Fruit fly (Drosophila melanogaster) whole organism: Measurements from ENCODE around the gene Usp10.
A peak's percentile ranks its signal among the peaks of the same experiment; 100 is the strongest.

Source experiments
- CG8478 ChIP-seq: fragments of >200 bp; optimal IDR thresholded peaks from 2 replicates; lab custom pipeline; 2018; ENCODE audit warnings: inconsistent platforms
- Dll ChIP-seq: fragments of >200 bp; optimal IDR thresholded peaks from 2 replicates; lab custom pipeline; 2017
- EcR ChIP-seq, 2 experiments: fragments of >200 bp; optimal IDR thresholded peaks; 2 replicates each; lab custom pipeline; 2017; ENCODE audit warnings: missing biosample characterization in 2 of 2, missing genetic modification characterization in 2 of 2, missing genetic modification reagents in 2 of 2
- pan ChIP-seq: fragments of >200 bp; optimal IDR thresholded peaks from 2 replicates; lab custom pipeline; 2017
- psq ChIP-seq: fragments of >200 bp; optimal IDR thresholded peaks from 2 replicates; lab custom pipeline; 2017
- usp ChIP-seq: fragments of >200 bp; optimal IDR thresholded peaks from 2 replicates; lab custom pipeline; 2017; ENCODE audit warnings: missing biosample characterization, missing genetic modification characterization, mixed read lengths

The Usp10 gene

dm6 chr3L:882236-882891 is 10.7 kb downstream of the Usp10 start:
- no peak for TF ChIP-seq usp (GFP tag; lab: Kevin White, UChicago)
- TF ChIP-seq psq (lab: Kevin White, UChicago), result no peak
- TF ChIP-seq CG8478, result no peak
- no peak for TF ChIP-seq pan (lab: Kevin White, UChicago)
- TF ChIP-seq Dll, result no peak
- TF ChIP-seq EcR (GFP tag; optimal IDR thresholded peaks at IDR 0.05; lab: Kevin White, UChicago), result no peak

dm6 chr3L:882892-883255 is 11.2 kb downstream of the Usp10 start:
- no peak for TF ChIP-seq EcR (GFP tag; optimal IDR thresholded peaks at IDR 0.05; lab: Kevin White, UChicago)
- no peak for TF ChIP-seq CG8478
- TF ChIP-seq Dll, result no peak
- no peak for TF ChIP-seq usp (GFP tag; lab: Kevin White, UChicago)
- no peak for TF ChIP-seq psq (lab: Kevin White, UChicago)
- TF ChIP-seq pan (lab: Kevin White, UChicago), result no peak

DNA sequence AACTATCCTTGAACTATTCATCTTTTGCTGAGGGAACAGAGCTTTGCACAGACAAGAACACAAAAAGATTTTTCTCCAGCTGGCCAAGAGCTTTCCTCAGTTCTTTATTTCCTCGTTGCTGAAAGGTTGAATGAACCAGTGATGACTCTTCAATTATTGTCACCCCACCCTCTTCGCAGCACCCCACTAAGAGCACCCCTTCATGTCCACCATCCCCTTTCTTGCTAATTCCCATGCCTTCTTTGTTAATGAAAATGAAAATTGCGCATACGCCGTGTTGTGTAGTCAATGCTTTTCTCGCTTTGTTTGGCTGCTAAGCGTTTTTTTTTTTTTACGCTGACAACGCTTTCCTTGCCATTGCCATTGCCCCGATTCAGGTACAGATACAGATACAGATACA is 12.1 kb downstream of the Usp10 start:
- TF ChIP-seq EcR (GFP tag; optimal IDR thresholded peaks at IDR 0.05; lab: Kevin White, UChicago) (no peak), Dll (no peak), CG8478 (no peak)

dm6 chr3L:884239-884638 is 12.5 kb downstream of the Usp10 start:
- TF ChIP-seq pan (lab: Kevin White, UChicago), result no peak
- no peak for TF ChIP-seq Dll
- TF ChIP-seq psq (lab: Kevin White, UChicago), result no peak
- no peak for TF ChIP-seq EcR (GFP tag; optimal IDR thresholded peaks at IDR 0.05; lab: Kevin White, UChicago)
- no peak for TF ChIP-seq usp (GFP tag; lab: Kevin White, UChicago)
- TF ChIP-seq CG8478, result no peak

DNA sequence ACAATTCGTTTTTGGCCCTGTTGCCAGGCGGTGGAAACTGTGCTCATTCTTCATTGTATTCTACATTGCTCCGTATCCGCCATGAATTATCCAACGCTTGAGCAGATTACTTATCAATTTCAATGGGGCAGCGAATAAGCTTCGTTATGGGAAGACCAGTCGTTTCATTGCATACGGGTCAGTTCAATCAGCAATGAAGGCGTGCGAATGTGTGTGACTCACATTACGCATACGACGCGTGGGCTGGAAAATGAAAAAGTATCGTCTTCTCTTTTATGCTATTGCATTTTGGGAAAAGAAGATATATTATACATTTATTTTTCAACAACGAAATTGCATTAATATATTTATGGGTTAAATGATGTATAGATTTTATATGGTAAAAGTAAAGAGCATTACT is 13.3 kb downstream of the Usp10 start:
- no peak for TF ChIP-seq psq (lab: Kevin White, UChicago)
- TF ChIP-seq pan (lab: Kevin White, UChicago), result no peak

DNA sequence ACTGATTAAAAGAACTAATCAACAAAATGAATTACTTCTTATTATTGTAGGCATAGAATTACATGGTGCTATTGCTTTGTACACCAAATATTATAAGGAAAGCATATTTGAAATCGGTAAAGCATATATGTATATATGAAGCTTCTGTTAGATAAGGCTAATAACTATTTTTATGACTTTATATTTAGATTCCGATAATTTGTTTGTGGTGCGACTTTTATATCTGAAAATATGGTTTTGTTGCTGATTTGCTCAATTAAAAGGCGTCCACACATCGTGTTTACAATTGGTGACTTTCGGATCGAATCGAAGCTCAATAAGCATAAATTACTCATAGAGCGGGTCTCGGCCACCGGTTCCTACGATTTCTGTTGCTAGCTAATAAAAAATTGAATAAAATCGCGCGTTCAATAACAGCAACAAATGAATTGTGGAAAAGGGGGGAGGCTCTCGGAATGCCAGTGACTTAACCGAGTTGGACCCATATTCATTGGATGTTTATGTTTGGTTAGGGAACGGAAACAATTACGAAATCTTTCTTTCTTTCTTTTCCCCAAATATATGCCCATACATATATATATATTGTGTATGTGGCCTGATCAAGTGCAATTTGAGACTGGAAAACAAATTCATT is 14.0 kb downstream of the Usp10 start:
- no peak for TF ChIP-seq pan (lab: Kevin White, UChicago)
- no peak for TF ChIP-seq psq (lab: Kevin White, UChicago)
- no peak for TF ChIP-seq CG8478
- TF ChIP-seq EcR (GFP tag; optimal IDR thresholded peaks at IDR 0.05; lab: Kevin White, UChicago), result no peak
- TF ChIP-seq Dll, result no peak
- no peak for TF ChIP-seq usp (GFP tag; lab: Kevin White, UChicago)

- TF ChIP-seq CG8478 (no peak), pan (lab: Kevin White, UChicago) (no peak), Dll (no peak), usp (GFP tag; lab: Kevin White, UChicago) (no peak), EcR (GFP tag; optimal IDR thresholded peaks at IDR 0.05; lab: Kevin White, UChicago) (no peak)
Observed at dm6 chr3L:887423-888097, 15.9 kb downstream of the Usp10 start.

- TF ChIP-seq pan (lab: Kevin White, UChicago) (no peak), Dll (no peak), CG8478 (no peak), psq (lab: Kevin White, UChicago) (no peak), EcR (GFP tag; optimal IDR thresholded peaks at IDR 0.05; lab: Kevin White, UChicago) (no peak), usp (GFP tag; lab: Kevin White, UChicago) (no peak)
Observed at dm6 chr3L:888372-888771, 16.7 kb downstream of the Usp10 start.

DNA sequence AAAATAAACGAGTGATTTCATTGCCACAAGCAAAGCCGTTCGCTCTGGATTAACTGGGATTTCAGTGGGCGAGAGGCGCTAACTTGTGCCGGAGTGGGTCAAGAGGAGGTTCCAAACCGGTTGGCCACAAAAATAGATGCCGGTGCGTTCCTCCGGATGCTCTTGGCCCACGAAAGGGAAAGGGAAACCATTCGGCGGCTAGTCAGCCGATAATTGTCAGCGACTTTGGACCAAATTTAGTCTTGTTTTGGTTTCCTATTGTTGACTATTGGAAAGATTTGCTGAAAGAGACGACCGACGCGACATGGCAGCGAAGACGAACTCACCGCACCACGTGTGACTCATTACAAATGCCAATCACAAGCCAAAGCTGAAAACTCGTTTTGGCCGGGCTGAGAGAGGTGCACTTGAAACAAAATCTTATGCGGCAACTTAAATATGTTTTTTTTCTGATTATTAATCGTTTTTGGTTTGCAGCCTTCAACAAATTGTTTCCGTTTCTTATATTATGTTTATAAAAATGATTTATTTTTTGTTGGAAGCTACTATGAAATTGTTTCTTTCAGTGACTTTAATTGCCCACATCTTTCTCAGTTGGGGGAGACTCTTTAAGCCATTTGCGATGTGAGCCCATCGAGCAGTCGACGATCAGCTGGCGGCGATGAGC is 23.7 kb downstream of the Usp10 start, which contains the start of gene CG34056:
CG34056 (plus strand) TSS at position 638 of the 667 bp plus-strand sequence.
- TF ChIP-seq EcR (GFP tag; optimal IDR thresholded peaks at IDR 0.05; lab: Kevin White, UChicago) (no peak), CG8478 (no peak), Dll (peak; percentile 79)

dm6 chr3L:897080-897479 is 25.4 kb downstream of the Usp10 start, which contains the start of gene CG34057:
Gene CG34057, plus strand, starts transcription at chr3L:897380.
- TF ChIP-seq pan (lab: Kevin White, UChicago), result no peak
- TF ChIP-seq EcR (GFP tag; optimal IDR thresholded peaks at IDR 0.05; lab: Kevin White, UChicago), result no peak
- TF ChIP-seq psq (lab: Kevin White, UChicago), result no peak
- no peak for TF ChIP-seq Dll
- no peak for TF ChIP-seq CG8478
- no peak for TF ChIP-seq usp (GFP tag; lab: Kevin White, UChicago)

dm6 chr3L:899304-899703 is 27.6 kb downstream of the Usp10 start:
- no peak for TF ChIP-seq pan (lab: Kevin White, UChicago)
- TF ChIP-seq Dll, result no peak
- TF ChIP-seq usp (GFP tag; lab: Kevin White, UChicago), result no peak
- no peak for TF ChIP-seq EcR (GFP tag; optimal IDR thresholded peaks at IDR 0.05; lab: Kevin White, UChicago)
- TF ChIP-seq psq (lab: Kevin White, UChicago), result no peak
